Worm (Caenorhabditis elegans) whole organism, L1 larva: ENCODE results near the gene srj-40.

ENCODE experiments used
- grh-1 ChIP-seq: fragments of 200-800 bp; sonication (Bioruptor generic); IDR thresholded peaks from 2 replicates; pipeline ENCODE4 v1.3.6; 2022; ENCODE audit warnings: missing genetic modification reagents, missing genetic modification characterization, missing compliant biosample characterization
- ztf-4 ChIP-seq: fragments of 150-350 bp; optimal IDR thresholded peaks from 2 replicates; lab custom pipeline; 2014; ENCODE audit warnings: missing biosample characterization, missing genetic modification characterization

DNA sequence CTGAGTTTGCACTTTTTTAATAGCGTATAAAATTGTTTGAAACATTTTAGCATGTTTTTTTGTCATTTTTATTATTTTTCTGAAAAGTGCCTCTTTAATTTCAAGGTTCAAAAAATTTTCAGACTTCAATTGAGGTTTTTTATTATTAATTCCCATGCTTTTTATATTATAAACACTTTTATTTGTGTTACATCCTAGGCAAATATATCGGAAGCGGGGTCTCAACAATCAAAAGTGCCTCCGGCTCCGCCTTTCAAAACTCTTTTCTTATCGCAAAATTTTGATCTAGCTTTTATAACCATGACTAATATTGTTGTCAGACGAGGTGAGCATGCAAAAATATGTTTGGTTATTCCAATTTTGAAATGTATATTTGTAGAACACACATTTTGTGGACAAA is 28.2 kb upstream of the srj-40 start, which contains the start of gene otpl-2:
- TF ChIP-seq ztf-4 (tag; lab: Kevin White, UChicago), result no peak
- TF ChIP-seq grh-1 (GFP tag; lab: Robert Waterston, UW), result no peak
